Worm (Caenorhabditis elegans): ENCODE results near the gene C06E7.2.

DNA sequence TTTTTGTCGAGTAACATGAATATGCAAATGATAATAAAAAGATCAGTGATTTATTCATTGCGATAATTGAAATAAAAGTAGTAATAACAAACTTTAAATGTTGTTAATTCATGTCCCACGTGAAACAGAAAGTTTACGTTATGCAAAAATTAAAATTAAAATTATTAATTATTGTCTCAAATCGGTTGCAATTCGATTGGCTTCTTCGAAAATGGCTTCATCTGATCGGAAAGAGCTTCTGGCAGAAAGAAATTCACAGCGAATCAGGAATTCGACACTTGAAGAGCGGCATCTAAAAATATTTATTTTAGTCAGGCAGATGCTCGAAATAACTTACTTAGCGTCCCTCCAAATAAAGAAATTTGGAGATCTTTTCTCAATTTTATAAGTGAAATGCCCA, 26.5 kb downstream of the C06E7.2 start, which contains the start of gene spe-27:
- no peak for TF ChIP-seq unc-62 (GFP tag; optimal IDR thresholded peaks at IDR 0.05)
- no peak for TF ChIP-seq bed-3 (GFP tag; optimal IDR thresholded peaks at IDR 0.05)
- TF ChIP-seq nhr-28 (tag; optimal IDR thresholded peaks at IDR 0.05) = no peak
- TF ChIP-seq ces-1 (GFP tag; optimal IDR thresholded peaks at IDR 0.05) = no peak
- no peak for TF ChIP-seq snpc-4 (tag; optimal IDR thresholded peaks at IDR 0.05)
- no peak for TF ChIP-seq nhr-76 (tag; optimal IDR thresholded peaks at IDR 0.05)
- no peak for TF ChIP-seq cnd-1 (tag; optimal IDR thresholded peaks at IDR 0.05)
- no peak for TF ChIP-seq lin-13 (tag; optimal IDR thresholded peaks at IDR 0.05)
- TF ChIP-seq elt-1 (tag; optimal IDR thresholded peaks at IDR 0.05; ENCODE audit: borderline replicate concordance, insufficient read depth) = no peak
- TF ChIP-seq blmp-1 (tag; optimal IDR thresholded peaks at IDR 0.05) = no peak
- no peak for TF ChIP-seq lsy-2 (tag; optimal IDR thresholded peaks at IDR 0.05)
